2 fruit fly cellular contexts compared by ENCODE assay signal in the genomic region with DNA sequence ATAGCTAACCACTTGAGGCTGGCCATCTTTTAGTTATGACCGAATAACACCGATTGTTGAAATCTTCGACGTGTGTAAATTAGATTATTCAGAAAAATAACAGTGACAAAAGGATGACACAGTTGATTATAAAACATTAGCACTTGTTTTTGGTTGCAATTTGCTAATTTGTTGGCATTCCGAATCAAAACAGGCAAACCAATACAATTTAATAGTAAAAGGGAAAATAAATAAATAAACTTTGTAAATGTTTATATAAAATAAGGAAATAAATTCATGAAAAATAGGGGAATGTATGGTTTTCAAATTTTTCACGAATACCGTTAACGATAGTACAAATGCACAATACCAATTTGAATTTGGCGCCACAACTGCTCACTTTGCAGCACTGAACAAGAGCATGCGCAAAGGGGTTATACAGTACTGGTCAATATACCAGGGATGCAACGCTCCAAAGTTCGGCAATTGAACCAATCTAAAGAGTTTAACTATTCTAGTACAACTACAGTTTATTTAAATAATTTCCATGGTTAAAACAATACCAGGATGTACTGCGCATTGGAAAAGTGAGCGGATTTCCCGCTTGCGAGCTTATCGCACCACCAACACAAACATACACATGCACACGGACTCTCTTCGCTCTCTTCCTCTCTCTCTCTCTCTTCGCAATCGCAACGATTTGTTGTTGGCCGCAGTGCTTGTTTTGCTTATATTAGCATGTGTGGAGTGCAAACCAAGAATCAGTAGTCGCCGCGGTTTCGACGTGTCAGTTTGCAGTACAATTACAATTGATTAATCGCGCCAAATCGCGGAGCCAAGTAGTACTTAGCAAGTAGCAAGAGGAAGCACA.
TF ChIP-seq lines count a peak whose summit lies in the region.

A gene (minus strand): TSS at position 76 of the 850 bp plus-strand sequence.
A gene (plus strand): TSS at position 415 of the 850 bp plus-strand sequence.

TF ChIP-seq in whole organism, embryonic, 481 proteins besides CTCF, POLR2A, EP300 and RAD21 (continued from another document and continues in another):
- TF ChIP-seq GATAe (GFP tag; conservative IDR thresholded peaks at IDR 0.05; lab: Robert Waterston, UW) (no peak), CG13624 (GFP tag; optimal IDR thresholded peaks at IDR 0.05; lab: Kevin White, UChicago) (peak; percentile 93), CG6175 (GFP tag; IDR thresholded peaks at IDR 0.05; lab: Robert Waterston, UW) (peak; percentile 57; the same call in 2 of the 3 replicates), ems (GFP tag; optimal IDR thresholded peaks at IDR 0.05; lab: Kevin White, UChicago) (peak; percentile 87), D (optimal IDR thresholded peaks at IDR 0.05; lab: Kevin White, UChicago) (no peak), D (GFP tag; optimal IDR thresholded peaks at IDR 0.05; lab: Kevin White, UChicago) (peak; percentile 47), zen (tag; optimal IDR thresholded peaks at IDR 0.05; lab: Kevin White, UChicago) (peak; percentile 25), dpn (GFP tag; optimal IDR thresholded peaks at IDR 0.05; lab: Kevin White, UChicago) (peak; percentile 87 to 90), MBD-R2 (GFP tag; IDR thresholded peaks at IDR 0.05; lab: Robert Waterston, UW) (peak; percentile 75), CG43689 (GFP tag; IDR thresholded peaks at IDR 0.05; lab: Robert Waterston, UW) (no peak), jigr1 (GFP tag; IDR thresholded peaks at IDR 0.05; lab: Robert Waterston, UW) (no peak), sens (GFP tag; lab: Kevin White, UChicago) (peak; percentile 95), CG30431 (GFP tag; optimal IDR thresholded peaks at IDR 0.05; lab: Kevin White, UChicago) (peak; percentile 48), insv (GFP tag; optimal IDR thresholded peaks at IDR 0.05; lab: Kevin White, UChicago) (peak in 1 of 2 experiments; percentile 57), ro (GFP tag; IDR thresholded peaks at IDR 0.05; lab: Robert Waterston, UW) (no peak), nmo (GFP tag; optimal IDR thresholded peaks at IDR 0.05; lab: Kevin White, UChicago) (peak; percentile 64), CG7556 (GFP tag; optimal IDR thresholded peaks at IDR 0.05; lab: Kevin White, UChicago) (peak; percentile 78), CG10431 (GFP tag; optimal IDR thresholded peaks at IDR 0.05; lab: Kevin White, UChicago) (no peak), CG9932 (GFP tag; IDR thresholded peaks at IDR 0.05; lab: Robert Waterston, UW) (peak; percentile 92), Sox100B (GFP tag; optimal IDR thresholded peaks at IDR 0.05; lab: Kevin White, UChicago) (peak; percentile 34), CG18476 (GFP tag; optimal IDR thresholded peaks at IDR 0.05; lab: Kevin White, UChicago) (peak; percentile 41), dan (GFP tag; IDR thresholded peaks at IDR 0.05; lab: Robert Waterston, UW) (no peak), wor (GFP tag; IDR thresholded peaks at IDR 0.05; lab: Robert Waterston, UW) (no peak), CG6813 (GFP tag; optimal IDR thresholded peaks at IDR 0.05; lab: Kevin White, UChicago) (no peak), twi (tag; optimal IDR thresholded peaks at IDR 0.05; lab: Kevin White, UChicago) (peak; percentile 26), CG7839 (tag; optimal IDR thresholded peaks at IDR 0.05; lab: Kevin White, UChicago) (peak; percentile 66), Nf-YC (tag; optimal IDR thresholded peaks at IDR 0.05; lab: Kevin White, UChicago) (peak; percentile 71), Atf-2 (GFP tag; optimal IDR thresholded peaks at IDR 0.05; lab: Kevin White, UChicago) (peak; percentile 34), CG12155 (GFP tag; optimal IDR thresholded peaks at IDR 0.05; lab: Kevin White, UChicago) (peak; percentile 85), Myb (GFP tag; optimal IDR thresholded peaks at IDR 0.05; lab: Kevin White, UChicago) (peak; percentile 71), toy (GFP tag; IDR thresholded peaks at IDR 0.05; lab: Robert Waterston, UW) (no peak), CG16813 (GFP tag; IDR thresholded peaks at IDR 0.05; lab: Robert Waterston, UW; ENCODE audit: partially characterized antibody) (0 out of 3 replicates have a peak, but pooled peaks have one; percentile 36), grn (GFP tag; optimal IDR thresholded peaks at IDR 0.05; lab: Kevin White, UChicago) (peak; percentile 43), slou (GFP tag; optimal IDR thresholded peaks at IDR 0.05; lab: Kevin White, UChicago) (peak; percentile 74), CG10321 (GFP tag; IDR thresholded peaks at IDR 0.05; lab: Robert Waterston, UW) (no peak), D19A (tag; optimal IDR thresholded peaks at IDR 0.05; lab: Kevin White, UChicago) (peak; percentile 25), sens-2 (GFP tag; IDR thresholded peaks at IDR 0.05; lab: Robert Waterston, UW) (0 out of 2 replicates have a peak, but pooled peaks have one; percentile 5), bowl (GFP tag; IDR thresholded peaks at IDR 0.05; lab: Robert Waterston, UW) (no peak), Hmr (GFP tag; optimal IDR thresholded peaks at IDR 0.05; lab: Kevin White, UChicago) (peak; percentile 82), CG7786 (GFP tag; optimal IDR thresholded peaks at IDR 0.05; lab: Kevin White, UChicago) (peak; percentile 77), Bdp1 (GFP tag; optimal IDR thresholded peaks at IDR 0.05; lab: Kevin White, UChicago) (peak; percentile 67), pb (GFP tag; optimal IDR thresholded peaks at IDR 0.05; lab: Kevin White, UChicago) (peak; percentile 55), Poxn (GFP tag; IDR thresholded peaks at IDR 0.05; lab: Robert Waterston, UW) (no peak), Ada2b (GFP tag; IDR thresholded peaks at IDR 0.05; lab: Robert Waterston, UW) (peak; percentile 54; the same call in 1 of the 2 replicates), Gsc (GFP tag; IDR thresholded peaks at IDR 0.05; lab: Robert Waterston, UW) (no peak), CG6654 (GFP tag; optimal IDR thresholded peaks at IDR 0.05; lab: Kevin White, UChicago) (no peak), br (optimal IDR thresholded peaks at IDR 0.05; lab: Kevin White, UChicago) (no peak), tup (GFP tag; optimal IDR thresholded peaks at IDR 0.05; lab: Kevin White, UChicago) (peak; percentile 69), CG2116 (GFP tag; optimal IDR thresholded peaks at IDR 0.05; lab: Kevin White, UChicago) (peak; percentile 79), grau (tag; optimal IDR thresholded peaks at IDR 0.05; lab: Kevin White, UChicago) (peak; percentile 66), Dp (GFP tag; optimal IDR thresholded peaks at IDR 0.05; lab: Kevin White, UChicago) (peak; percentile 99), CG2199 (GFP tag; IDR thresholded peaks at IDR 0.05; lab: Robert Waterston, UW) (peak; percentile 72; the same call in 2 of the 3 replicates), CG3163 (GFP tag; optimal IDR thresholded peaks at IDR 0.05; lab: Kevin White, UChicago) (peak; percentile 80), fd102C (GFP tag; optimal IDR thresholded peaks at IDR 0.05; lab: Kevin White, UChicago) (peak; percentile 2), pzg (GFP tag; optimal IDR thresholded peaks at IDR 0.05; lab: Kevin White, UChicago) (peak; percentile 96), CG6791 (GFP tag; IDR thresholded peaks at IDR 0.05; lab: Robert Waterston, UW; ENCODE audit: partially characterized antibody) (peak; percentile 42; the same call in 1 of the 3 replicates), Hr39 (optimal IDR thresholded peaks at IDR 0.05; lab: Kevin White, UChicago) (no peak), Nf-YB (GFP tag; optimal IDR thresholded peaks at IDR 0.05; lab: Kevin White, UChicago) (peak; percentile 61), cad (GFP tag; optimal IDR thresholded peaks at IDR 0.05; lab: Kevin White, UChicago) (no peak), CG3065 (GFP tag; optimal IDR thresholded peaks at IDR 0.05; lab: Kevin White, UChicago) (peak; percentile 15)

TF ChIP-seq in whole organism, prepupa, 60 proteins besides CTCF, POLR2A, EP300 and RAD21 (continued from another document):
- TF ChIP-seq CG6792 (GFP tag; optimal IDR thresholded peaks at IDR 0.05; lab: Kevin White, UChicago), result peak; percentile 71
- TF ChIP-seq CG6854 (GFP tag; optimal IDR thresholded peaks at IDR 0.05; lab: Kevin White, UChicago), result peak; percentile 50
- no peak for TF ChIP-seq dac (GFP tag; optimal IDR thresholded peaks at IDR 0.05; lab: Kevin White, UChicago)
- peak; percentile 67 for TF ChIP-seq CG6163 (GFP tag; IDR thresholded peaks at IDR 0.05; lab: Robert Waterston, UW)
- TF ChIP-seq Hr39 (GFP tag; optimal IDR thresholded peaks at IDR 0.05; lab: Kevin White, UChicago), result peak; percentile 75
- TF ChIP-seq esn (GFP tag; optimal IDR thresholded peaks at IDR 0.05; lab: Kevin White, UChicago), result peak; percentile 82
- TF ChIP-seq CG8632 (GFP tag; optimal IDR thresholded peaks at IDR 0.05; lab: Kevin White, UChicago), result peak; percentile 64
- TF ChIP-seq vri (GFP tag; optimal IDR thresholded peaks at IDR 0.05; lab: Kevin White, UChicago), result peak; percentile 90
- TF ChIP-seq Blimp-1 (GFP tag; optimal IDR thresholded peaks at IDR 0.05; lab: Kevin White, UChicago), result peak; percentile 20
- peak; percentile 39; the same call in 2 of the 3 replicates for TF ChIP-seq eg (GFP tag; IDR thresholded peaks at IDR 0.05; lab: Robert Waterston, UW)
- peak; percentile 81 for TF ChIP-seq lz (GFP tag; optimal IDR thresholded peaks at IDR 0.05; lab: Kevin White, UChicago)
- TF ChIP-seq CG34406 (GFP tag; optimal IDR thresholded peaks at IDR 0.05; lab: Kevin White, UChicago), result peak; percentile 37
- TF ChIP-seq CG8119 (GFP tag; IDR thresholded peaks at IDR 0.05; lab: Robert Waterston, UW), result peak; percentile 71
- peak; percentile 28 for TF ChIP-seq fd59A (GFP tag; optimal IDR thresholded peaks at IDR 0.05; lab: Kevin White, UChicago)
TF ChIP-seq in whole organism, prepupa: peak in this region for 51.
